Worm (Caenorhabditis elegans) whole organism, L1 larva: ENCODE data around the gene C14C6.6.

Experiments
- C04F5.9 ChIP-seq: sonication (generic microtip); optimal IDR thresholded peaks from 2 replicates; lab custom pipeline; 2016; ENCODE audit warnings: missing genetic modification characterization, missing compliant biosample characterization
- C16A3.4 ChIP-seq: fragments of 150-350 bp; optimal IDR thresholded peaks from 2 replicates; lab custom pipeline; 2014; ENCODE audit warnings: missing biosample characterization, missing genetic modification characterization
- C34B4.2 ChIP-seq: sonication (generic microtip); optimal IDR thresholded peaks from 2 replicates; lab custom pipeline; 2017; ENCODE audit warnings: mild to moderate bottlenecking, missing genetic modification characterization, missing compliant biosample characterization
- Y116A8C.19 ChIP-seq: sonication (generic microtip); optimal IDR thresholded peaks from 2 replicates; lab custom pipeline; 2016; ENCODE audit warnings: missing compliant biosample characterization, missing genetic modification characterization, borderline replicate concordance
- blmp-1 ChIP-seq: fragments of 150-350 bp; optimal IDR thresholded peaks from 2 replicates; lab custom pipeline; 2014; ENCODE audit warnings: missing biosample characterization, missing genetic modification characterization
- ceh-82 ChIP-seq, 3 experiments: fragments of 150-350 bp in 1 of 3; sonication (generic microtip) in 2 of 3; optimal IDR thresholded peaks; 2 replicates each; lab custom pipeline; 2014 to 2017; ENCODE audit warnings: missing biosample characterization in 3 of 3, missing genetic modification characterization in 3 of 3
- efl-1 ChIP-seq, 4 experiments: fragments of 150-350 bp; optimal IDR thresholded peaks in 3 of 4; peaks in 1 of 4; 1 replicate in 1 of 4; 2 replicates in 3 of 4; lab custom pipeline; 2014; ENCODE audit warnings: missing biosample characterization in 2 of 4, missing genetic modification characterization in 2 of 4, missing genetic modification reagents in 2 of 4
- efl-3 ChIP-seq: fragments of 200-800 bp; sonication (Bioruptor generic); optimal IDR thresholded peaks from 2 replicates; lab custom pipeline; 2018; ENCODE audit warnings: mild to moderate bottlenecking, missing genetic modification characterization, missing compliant biosample characterization
- elt-2 ChIP-seq: sonication (generic microtip); optimal IDR thresholded peaks from 2 replicates; lab custom pipeline; 2016; ENCODE audit warnings: missing genetic modification characterization, mild to moderate bottlenecking, inconsistent platforms, missing compliant biosample characterization, missing genetic modification reagents
- elt-3 ChIP-seq, 6 experiments: fragments of 150-350 bp in 1 of 6; sonication (generic microtip); optimal IDR thresholded peaks; 2 replicates each; lab custom pipeline; 2017 to 2018; ENCODE audit warnings: missing biosample characterization in 6 of 6, missing genetic modification characterization in 6 of 6, inconsistent platforms in 1 of 6
- ets-5 ChIP-seq: fragments of 200-800 bp; sonication (Bioruptor generic); IDR thresholded peaks from 2 replicates; pipeline ENCODE4 v1.3.6; 2022; ENCODE audit warnings: missing genetic modification characterization, missing compliant biosample characterization
- fkh-10 ChIP-seq: sonication (generic microtip); optimal IDR thresholded peaks from 2 replicates; lab custom pipeline; 2017; ENCODE audit warnings: missing biosample characterization, missing genetic modification reagents, missing genetic modification characterization
- isw-1 ChIP-seq: fragments of 200-800 bp; sonication (Bioruptor generic); IDR thresholded peaks from 2 replicates; pipeline ENCODE4 v1.3.6; 2022; ENCODE audit warnings: missing genetic modification characterization, missing compliant biosample characterization
- lin-14 ChIP-seq: fragments of 200-800 bp; sonication (Bioruptor generic); optimal IDR thresholded peaks from 2 replicates; lab custom pipeline; 2018; ENCODE audit warnings: mild to moderate bottlenecking, missing genetic modification characterization, moderate library complexity, missing compliant biosample characterization
- lin-15B ChIP-seq: fragments of 150-350 bp; sonication (generic microtip); optimal IDR thresholded peaks from 3 replicates; lab custom pipeline; 2014; ENCODE audit warnings: missing biosample characterization, missing genetic modification characterization
- lin-35 ChIP-seq, 2 experiments: fragments of 150-350 bp; optimal IDR thresholded peaks; 2 replicates each; lab custom pipeline; 2014; ENCODE audit warnings: missing biosample characterization in 2 of 2, missing genetic modification characterization in 2 of 2, missing genetic modification reagents in 2 of 2
- lin-39 ChIP-seq: fragments of 150-350 bp; optimal IDR thresholded peaks from 2 replicates; lab custom pipeline; 2014; ENCODE audit warnings: missing biosample characterization, missing genetic modification reagents, missing genetic modification characterization
- lir-3 ChIP-seq: sonication (generic microtip); optimal IDR thresholded peaks from 2 replicates; lab custom pipeline; 2016; ENCODE audit warnings: mild to moderate bottlenecking, missing genetic modification characterization, moderate library complexity, missing compliant biosample characterization; ENCODE audit not compliant: poor library complexity
- lsy-2 ChIP-seq, 2 experiments: fragments of 150-350 bp; optimal IDR thresholded peaks; 2 replicates each; lab custom pipeline; 2014; ENCODE audit warnings: missing biosample characterization in 2 of 2, missing genetic modification characterization in 2 of 2
- mdl-1 ChIP-seq, 2 experiments: fragments of 150-350 bp; optimal IDR thresholded peaks; 2 replicates each; lab custom pipeline; 2014 to 2017; ENCODE audit warnings: missing biosample characterization in 2 of 2, missing genetic modification characterization in 2 of 2, inconsistent platforms in 1 of 2
- mef-2 ChIP-seq: fragments of 150-350 bp; optimal IDR thresholded peaks from 2 replicates; lab custom pipeline; 2014; ENCODE audit warnings: missing biosample characterization, missing genetic modification characterization
- mep-1 ChIP-seq: fragments of 150-350 bp; optimal IDR thresholded peaks from 2 replicates; lab custom pipeline; 2014; ENCODE audit warnings: missing biosample characterization, missing genetic modification characterization
- nhr-11 ChIP-seq: fragments of 150-350 bp; optimal IDR thresholded peaks from 2 replicates; lab custom pipeline; 2014; ENCODE audit warnings: missing biosample characterization, missing genetic modification characterization
- nhr-12 ChIP-seq: sonication (generic microtip); optimal IDR thresholded peaks from 2 replicates; lab custom pipeline; 2017; ENCODE audit warnings: missing biosample characterization, missing genetic modification characterization
- nhr-237 ChIP-seq: fragments of 150-350 bp; optimal IDR thresholded peaks from 2 replicates; lab custom pipeline; 2014; ENCODE audit warnings: missing biosample characterization, missing genetic modification characterization
- nhr-28 ChIP-seq: fragments of 150-350 bp; optimal IDR thresholded peaks from 2 replicates; lab custom pipeline; 2014; ENCODE audit warnings: missing biosample characterization, missing genetic modification characterization
- nhr-47 ChIP-seq: sonication (generic microtip); optimal IDR thresholded peaks from 2 replicates; lab custom pipeline; 2016; ENCODE audit warnings: mild to moderate bottlenecking, missing genetic modification characterization, moderate library complexity, missing compliant biosample characterization
- pag-3 ChIP-seq: sonication (generic microtip); optimal IDR thresholded peaks from 2 replicates; lab custom pipeline; 2017; ENCODE audit warnings: missing genetic modification characterization, mild to moderate bottlenecking, missing compliant biosample characterization, antibody characterized with exemption, borderline replicate concordance; ENCODE audit not compliant: insufficient read depth
- pqm-1 ChIP-seq: sonication (generic microtip); optimal IDR thresholded peaks from 3 replicates; lab custom pipeline; 2017; ENCODE audit warnings: missing biosample characterization, missing genetic modification characterization
- snpc-4 ChIP-seq: fragments of 150-350 bp; optimal IDR thresholded peaks from 2 replicates; lab custom pipeline; 2014; ENCODE audit warnings: missing biosample characterization, missing genetic modification characterization
- snu-23 ChIP-seq: sonication (generic microtip); optimal IDR thresholded peaks from 2 replicates; lab custom pipeline; 2016; ENCODE audit warnings: missing genetic modification characterization, missing compliant biosample characterization
- sptf-1 ChIP-seq: fragments of 150-350 bp; optimal IDR thresholded peaks from 2 replicates; lab custom pipeline; 2014; ENCODE audit warnings: missing biosample characterization, missing genetic modification characterization
- sup-37 ChIP-seq: fragments of 200-800 bp; sonication (Bioruptor generic); optimal IDR thresholded peaks from 2 replicates; lab custom pipeline; 2018; ENCODE audit warnings: mild to moderate bottlenecking, missing genetic modification characterization, missing compliant biosample characterization
- unc-130 ChIP-seq: fragments of 150-350 bp; optimal IDR thresholded peaks from 2 replicates; lab custom pipeline; 2017; ENCODE audit warnings: missing biosample characterization, missing genetic modification characterization, inconsistent platforms
- unc-30 ChIP-seq: sonication (generic microtip); optimal IDR thresholded peaks from 2 replicates; lab custom pipeline; 2017; ENCODE audit warnings: missing biosample characterization, missing genetic modification characterization
- unc-62 ChIP-seq: fragments of 150-350 bp; optimal IDR thresholded peaks from 2 replicates; lab custom pipeline; 2014; ENCODE audit warnings: missing biosample characterization, missing genetic modification reagents, missing genetic modification characterization
- unc-98 ChIP-seq: fragments of 200-800 bp; sonication (Bioruptor generic); IDR thresholded peaks from 2 replicates; pipeline ENCODE4 v1.3.6; 2022; ENCODE audit warnings: missing genetic modification characterization, missing compliant biosample characterization
- vab-15 ChIP-seq: sonication (generic microtip); optimal IDR thresholded peaks from 2 replicates; lab custom pipeline; 2017; ENCODE audit warnings: missing genotype, mild to moderate bottlenecking, missing genetic modification characterization, missing compliant biosample characterization
- xbp-1 ChIP-seq: sonication (generic microtip); optimal IDR thresholded peaks from 2 replicates; lab custom pipeline; 2016; ENCODE audit warnings: missing genetic modification characterization, missing compliant biosample characterization

The C14C6.6 gene

ce11 chrV:590182-590581, 42.3 kb upstream of the C14C6.6 start, which contains the start of gene ZK488.6:
Gene ZK488.6, plus strand, starts transcription at chrV:590482.
- TF ChIP-seq lin-35 (GFP tag; optimal IDR thresholded peaks at IDR 0.05; lab: Kevin White, UChicago) = no peak
- TF ChIP-seq C34B4.2 (tag; lab: Kevin White, UChicago) = no peak
- TF ChIP-seq lsy-2 (tag; optimal IDR thresholded peaks at IDR 0.05; lab: Kevin White, UChicago) = no peak
- no peak for TF ChIP-seq ets-5 (GFP tag; lab: Robert Waterston, UW)
- TF ChIP-seq unc-98 = 0 out of 2 replicates have a peak, but pooled peaks have one; percentile 22
- no peak for TF ChIP-seq lin-15B (tag; lab: Kevin White, UChicago)
- TF ChIP-seq mdl-1 (tag; optimal IDR thresholded peaks at IDR 0.05; lab: Kevin White, UChicago) = no peak

ce11 chrV:587818-588217, 39.9 kb upstream of the C14C6.6 start, which contains the start of gene K06H6.1:
Gene K06H6.1, plus strand, starts transcription at chrV:588118.
- TF ChIP-seq ceh-82 (tag; optimal IDR thresholded peaks at IDR 0.05; lab: Kevin White, UChicago) (no peak), lin-14 (GFP tag; lab: Kevin White, UChicago) (no peak), efl-3 (GFP tag; lab: Kevin White, UChicago) (no peak), xbp-1 (tag; lab: Kevin White, UChicago) (no peak), Y116A8C.19 (tag; lab: Kevin White, UChicago) (no peak), mep-1 (tag; lab: Kevin White, UChicago) (no peak), lin-39 (tag; lab: Kevin White, UChicago) (no peak)

DNA sequence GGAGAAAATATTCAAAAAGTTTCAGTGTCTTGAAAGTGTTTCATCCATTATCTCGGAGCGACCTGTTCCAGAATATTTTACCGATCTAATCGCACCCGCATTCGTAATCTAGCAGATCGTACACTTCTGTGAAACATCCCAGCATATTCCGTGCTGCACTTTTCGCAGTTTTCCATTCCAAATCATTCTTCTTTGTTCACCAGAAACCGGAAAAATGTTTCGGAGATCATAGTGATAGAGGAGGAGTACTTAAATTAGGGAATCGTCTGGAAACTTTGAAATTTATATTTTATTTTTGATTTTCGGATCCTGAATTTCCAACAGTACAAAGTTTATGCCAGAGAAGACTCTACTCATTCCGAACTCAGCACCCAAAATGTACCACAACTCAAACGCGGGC, 37.6 kb upstream of the C14C6.6 start, which contains the start of gene K06H6.2:
Gene K06H6.2, plus strand, starts transcription at position 301 of the 400 bp plus-strand sequence.
- no peak for TF ChIP-seq unc-30 (tag; lab: Kevin White, UChicago)
- no peak for TF ChIP-seq efl-1 (optimal IDR thresholded peaks at IDR 0.05; lab: Kevin White, UChicago)
- TF ChIP-seq efl-1 (GFP tag; optimal IDR thresholded peaks at IDR 0.05 in 1 of 2; lab: Kevin White, UChicago) = no peak

DNA sequence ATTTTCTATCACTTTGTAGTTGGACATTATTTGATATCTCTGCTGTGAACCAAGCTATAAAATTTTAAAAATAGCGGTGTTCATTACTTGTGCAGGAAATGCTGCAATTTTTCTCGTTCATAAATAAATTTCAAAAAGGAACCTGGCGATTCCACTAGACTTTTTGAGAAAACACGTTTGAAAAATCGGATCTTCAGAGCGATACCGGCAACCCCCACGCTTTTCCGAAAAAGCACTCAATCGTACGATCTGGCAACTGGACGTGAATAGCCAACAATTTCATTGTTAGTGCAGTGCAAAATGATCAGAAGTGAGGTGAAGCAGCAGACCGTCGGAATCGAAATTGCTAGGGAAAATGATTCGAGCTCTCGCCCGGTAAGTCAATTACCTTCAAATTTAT, 33.7 kb upstream of the C14C6.6 start, which contains the start of gene nstp-7:
Gene nstp-7, plus strand, starts transcription at position 301 of the 400 bp plus-strand sequence.
- TF ChIP-seq C16A3.4 (no peak), nhr-11 (tag; lab: Kevin White, UChicago) (no peak), nhr-47 (tag; lab: Kevin White, UChicago) (no peak), fkh-10 (GFP tag; lab: Kevin White, UChicago) (no peak), sup-37 (GFP tag; lab: Kevin White, UChicago) (no peak), isw-1 (GFP tag; lab: Robert Waterston, UW) (no peak), mef-2 (tag; lab: Kevin White, UChicago) (no peak), nhr-12 (tag; lab: Kevin White, UChicago) (no peak), pag-3 (no peak), efl-1 (optimal IDR thresholded peaks at IDR 0.05; lab: Kevin White, UChicago) (no peak), efl-1 (GFP tag; optimal IDR thresholded peaks at IDR 0.05 in 1 of 2; lab: Kevin White, UChicago) (no peak), pqm-1 (tag; lab: Kevin White, UChicago) (no peak), C04F5.9 (tag; lab: Kevin White, UChicago) (no peak), lin-35 (GFP tag; optimal IDR thresholded peaks at IDR 0.05; lab: Kevin White, UChicago) (no peak), xbp-1 (tag; lab: Kevin White, UChicago) (no peak), unc-62 (GFP tag; lab: Kevin White, UChicago) (no peak), elt-2 (tag; lab: Kevin White, UChicago) (no peak)

ce11 chrV:578977-579376, 31.1 kb upstream of the C14C6.6 start, which contains the start of gene K06H6.4:
Gene K06H6.4, plus strand, starts transcription at chrV:579277.
- TF ChIP-seq mef-2 (tag; lab: Kevin White, UChicago) = no peak
- TF ChIP-seq blmp-1 (tag; lab: Kevin White, UChicago) = peak; percentile 29

- no peak for TF ChIP-seq nhr-12 (tag; lab: Kevin White, UChicago)
- no peak for TF ChIP-seq unc-62 (GFP tag; lab: Kevin White, UChicago)
- no peak for TF ChIP-seq Y116A8C.19 (tag; lab: Kevin White, UChicago)
- TF ChIP-seq sptf-1 (tag; lab: Kevin White, UChicago) = no peak
- no peak for TF ChIP-seq elt-2 (tag; lab: Kevin White, UChicago)
- no peak for TF ChIP-seq lin-35 (GFP tag; optimal IDR thresholded peaks at IDR 0.05; lab: Kevin White, UChicago)
- no peak for TF ChIP-seq snu-23 (GFP tag; lab: Kevin White, UChicago)
- TF ChIP-seq nhr-237 (tag; lab: Kevin White, UChicago) = no peak
- TF ChIP-seq elt-3 (tag; optimal IDR thresholded peaks at IDR 0.05; lab: Kevin White, UChicago) = no peak
- no peak for TF ChIP-seq lir-3 (tag; lab: Kevin White, UChicago)
- no peak for TF ChIP-seq nhr-28 (tag; lab: Kevin White, UChicago)
- TF ChIP-seq vab-15 (tag; lab: Kevin White, UChicago) = no peak
- no peak for TF ChIP-seq fkh-10 (GFP tag; lab: Kevin White, UChicago)
- no peak for TF ChIP-seq unc-130
- TF ChIP-seq snpc-4 (tag; lab: Kevin White, UChicago) = no peak
Observed at ce11 chrV:576918-577317, 29.0 kb upstream of the C14C6.6 start.
